Worm (Caenorhabditis elegans): Measurements from ENCODE around the gene R11D1.13.

ce11 chrV:12727104-12727637 lies at the start of gene R11D1.13:
- TF ChIP-seq sox-4 (tag; optimal IDR thresholded peaks at IDR 0.05) = no peak
- TF ChIP-seq nhr-47 (tag; optimal IDR thresholded peaks at IDR 0.05) = no peak
- no peak for TF ChIP-seq nhr-77 (tag; optimal IDR thresholded peaks at IDR 0.05)
- TF ChIP-seq ztf-11 (tag; optimal IDR thresholded peaks at IDR 0.05) = no peak
- TF ChIP-seq zag-1 (tag; optimal IDR thresholded peaks at IDR 0.05) = no peak
- TF ChIP-seq lin-14 (GFP tag; optimal IDR thresholded peaks at IDR 0.05) = no peak
- TF ChIP-seq nhr-237 (tag; optimal IDR thresholded peaks at IDR 0.05) = no peak
- no peak for TF ChIP-seq fos-1 (tag; optimal IDR thresholded peaks at IDR 0.05)
- TF ChIP-seq pqm-1 (tag; optimal IDR thresholded peaks at IDR 0.05) = no peak
- no peak for TF ChIP-seq skn-1 (tag; optimal IDR thresholded peaks at IDR 0.05)
- no peak for TF ChIP-seq pag-3 (tag; optimal IDR thresholded peaks at IDR 0.05; ENCODE audit: borderline replicate concordance, insufficient read depth)
- no peak for TF ChIP-seq lsy-2 (tag; optimal IDR thresholded peaks at IDR 0.05)
- no peak for TF ChIP-seq ceh-90 (tag; optimal IDR thresholded peaks at IDR 0.05)
- TF ChIP-seq ceh-82 (tag; optimal IDR thresholded peaks at IDR 0.05) = no peak
